Worm (Caenorhabditis elegans) whole organism, L1 larva: ENCODE measurements around the gene F58B3.4.

ENCODE experiments used
- C04F5.9 ChIP-seq: sonication (generic microtip); optimal IDR thresholded peaks from 2 replicates; lab custom pipeline; 2016; ENCODE audit warnings: missing genetic modification characterization, missing compliant biosample characterization
- F16B12.6 ChIP-seq: fragments of 150-350 bp; optimal IDR thresholded peaks from 2 replicates; lab custom pipeline; 2014; ENCODE audit warnings: missing biosample characterization, missing genetic modification characterization
- Y116A8C.19 ChIP-seq: sonication (generic microtip); optimal IDR thresholded peaks from 2 replicates; lab custom pipeline; 2016; ENCODE audit warnings: missing compliant biosample characterization, missing genetic modification characterization, borderline replicate concordance
- alr-1 ChIP-seq: fragments of 200-800 bp; sonication (Bioruptor generic); optimal IDR thresholded peaks from 2 replicates; lab custom pipeline; 2018; ENCODE audit warnings: borderline replicate concordance, mild to moderate bottlenecking, missing genetic modification characterization, missing compliant biosample characterization
- ama-1 ChIP-seq: fragments of 150-350 bp; optimal IDR thresholded peaks from 2 replicates; lab custom pipeline; 2014
- blmp-1 ChIP-seq: fragments of 150-350 bp; optimal IDR thresholded peaks from 2 replicates; lab custom pipeline; 2014; ENCODE audit warnings: missing biosample characterization, missing genetic modification characterization
- ceh-8 ChIP-seq: fragments of 200-800 bp; sonication (Bioruptor generic); optimal IDR thresholded peaks from 2 replicates; lab custom pipeline; 2018; ENCODE audit warnings: mild to moderate bottlenecking, missing genetic modification characterization, moderate library complexity, missing compliant biosample characterization
- ces-1 ChIP-seq: fragments of 150-350 bp; optimal IDR thresholded peaks from 2 replicates; lab custom pipeline; 2014; ENCODE audit warnings: missing biosample characterization, missing genetic modification reagents, missing genetic modification characterization
- dpl-1 ChIP-seq, 3 experiments: fragments of 150-350 bp in 2 of 3; sonication (generic microtip) in 1 of 3; optimal IDR thresholded peaks; 2 replicates each; lab custom pipeline; 2014 to 2017; ENCODE audit warnings: missing biosample characterization in 3 of 3, missing genetic modification characterization in 3 of 3, missing genetic modification reagents in 3 of 3
- efl-1 ChIP-seq, 4 experiments: fragments of 150-350 bp; optimal IDR thresholded peaks in 3 of 4; peaks in 1 of 4; 1 replicate in 1 of 4; 2 replicates in 3 of 4; lab custom pipeline; 2014; ENCODE audit warnings: missing biosample characterization in 2 of 4, missing genetic modification characterization in 2 of 4, missing genetic modification reagents in 2 of 4
- egl-13 ChIP-seq: sonication (generic microtip); optimal IDR thresholded peaks from 2 replicates; lab custom pipeline; 2016; ENCODE audit warnings: missing genotype, missing genetic modification reagents, missing genetic modification characterization, missing compliant biosample characterization
- elt-2 ChIP-seq: sonication (generic microtip); optimal IDR thresholded peaks from 2 replicates; lab custom pipeline; 2016; ENCODE audit warnings: missing genetic modification characterization, mild to moderate bottlenecking, inconsistent platforms, missing compliant biosample characterization, missing genetic modification reagents
- fkh-10 ChIP-seq: sonication (generic microtip); optimal IDR thresholded peaks from 2 replicates; lab custom pipeline; 2017; ENCODE audit warnings: missing biosample characterization, missing genetic modification reagents, missing genetic modification characterization
- fkh-4 ChIP-seq: sonication (generic microtip); optimal IDR thresholded peaks from 2 replicates; lab custom pipeline; 2016; ENCODE audit warnings: missing compliant biosample characterization, missing genetic modification characterization, borderline replicate concordance
- fkh-8 ChIP-seq: sonication (generic microtip); optimal IDR thresholded peaks from 2 replicates; lab custom pipeline; 2016; ENCODE audit warnings: mild to moderate bottlenecking, missing genetic modification characterization, missing compliant biosample characterization
- hpl-2 ChIP-seq: fragments of 150-350 bp; optimal IDR thresholded peaks from 2 replicates; lab custom pipeline; 2014; ENCODE audit warnings: missing biosample characterization, missing genetic modification reagents, missing genetic modification characterization
- irx-1 ChIP-seq: sonication (generic microtip); optimal IDR thresholded peaks from 2 replicates; lab custom pipeline; 2016; ENCODE audit warnings: missing genetic modification characterization, missing compliant biosample characterization
- lin-14 ChIP-seq: fragments of 200-800 bp; sonication (Bioruptor generic); optimal IDR thresholded peaks from 2 replicates; lab custom pipeline; 2018; ENCODE audit warnings: mild to moderate bottlenecking, missing genetic modification characterization, moderate library complexity, missing compliant biosample characterization
- lin-15B ChIP-seq: fragments of 150-350 bp; sonication (generic microtip); optimal IDR thresholded peaks from 3 replicates; lab custom pipeline; 2014; ENCODE audit warnings: missing biosample characterization, missing genetic modification characterization
- lin-35 ChIP-seq, 2 experiments: fragments of 150-350 bp; optimal IDR thresholded peaks; 2 replicates each; lab custom pipeline; 2014; ENCODE audit warnings: missing biosample characterization in 2 of 2, missing genetic modification characterization in 2 of 2, missing genetic modification reagents in 2 of 2
- lsy-2 ChIP-seq, 2 experiments: fragments of 150-350 bp; optimal IDR thresholded peaks; 2 replicates each; lab custom pipeline; 2014; ENCODE audit warnings: missing biosample characterization in 2 of 2, missing genetic modification characterization in 2 of 2
- mab-9 ChIP-seq: fragments of 200-800 bp; sonication (Bioruptor generic); IDR thresholded peaks from 2 replicates; pipeline ENCODE4 v1.3.6; 2022; ENCODE audit warnings: missing genetic modification reagents, missing genetic modification characterization, missing compliant biosample characterization
- mef-2 ChIP-seq: fragments of 150-350 bp; optimal IDR thresholded peaks from 2 replicates; lab custom pipeline; 2014; ENCODE audit warnings: missing biosample characterization, missing genetic modification characterization
- mep-1 ChIP-seq: fragments of 150-350 bp; optimal IDR thresholded peaks from 2 replicates; lab custom pipeline; 2014; ENCODE audit warnings: missing biosample characterization, missing genetic modification characterization
- nhr-19 ChIP-seq: fragments of 200-800 bp; sonication (Bioruptor generic); conservative IDR thresholded peaks from 2 replicates; pipeline ENCODE4 v1.3.6; 2022; ENCODE audit warnings: missing genetic modification characterization, missing compliant biosample characterization
- nhr-20 ChIP-seq: sonication (generic microtip); optimal IDR thresholded peaks from 2 replicates; lab custom pipeline; 2016; ENCODE audit warnings: mild to moderate bottlenecking, missing genetic modification characterization, missing compliant biosample characterization
- nhr-237 ChIP-seq: fragments of 150-350 bp; optimal IDR thresholded peaks from 2 replicates; lab custom pipeline; 2014; ENCODE audit warnings: missing biosample characterization, missing genetic modification characterization
- nhr-47 ChIP-seq: sonication (generic microtip); optimal IDR thresholded peaks from 2 replicates; lab custom pipeline; 2016; ENCODE audit warnings: mild to moderate bottlenecking, missing genetic modification characterization, moderate library complexity, missing compliant biosample characterization
- nhr-71 ChIP-seq: sonication (generic microtip); optimal IDR thresholded peaks from 2 replicates; lab custom pipeline; 2016; ENCODE audit warnings: mild to moderate bottlenecking, missing genetic modification characterization, moderate library complexity, missing compliant biosample characterization
- nhr-76 ChIP-seq: sonication (generic microtip); optimal IDR thresholded peaks from 2 replicates; lab custom pipeline; 2017; ENCODE audit warnings: missing biosample characterization, missing genetic modification characterization
- nhr-77 ChIP-seq: fragments of 150-350 bp; optimal IDR thresholded peaks from 2 replicates; lab custom pipeline; 2014; ENCODE audit warnings: missing biosample characterization, missing genetic modification characterization
- nhr-84 ChIP-seq: sonication (generic microtip); optimal IDR thresholded peaks from 2 replicates; lab custom pipeline; 2017; ENCODE audit warnings: missing biosample characterization, missing genetic modification characterization
- nhr-85 ChIP-seq: sonication (generic microtip); peaks from one replicate; lab custom pipeline; 2016; ENCODE audit warnings: missing genetic modification characterization, inconsistent platforms, missing compliant biosample characterization
- pag-3 ChIP-seq: sonication (generic microtip); optimal IDR thresholded peaks from 2 replicates; lab custom pipeline; 2017; ENCODE audit warnings: missing genetic modification characterization, mild to moderate bottlenecking, missing compliant biosample characterization, antibody characterized with exemption, borderline replicate concordance; ENCODE audit not compliant: insufficient read depth
- pax-3 ChIP-seq: fragments of 200-800 bp; sonication (Bioruptor generic); optimal IDR thresholded peaks from 2 replicates; lab custom pipeline; 2018; ENCODE audit warnings: mild to moderate bottlenecking, missing genetic modification characterization, moderate library complexity, missing compliant biosample characterization
- pqm-1 ChIP-seq: sonication (generic microtip); optimal IDR thresholded peaks from 3 replicates; lab custom pipeline; 2017; ENCODE audit warnings: missing biosample characterization, missing genetic modification characterization
- rnt-1 ChIP-seq: sonication (generic microtip); optimal IDR thresholded peaks from 2 replicates; lab custom pipeline; 2016; ENCODE audit warnings: mild to moderate bottlenecking, missing genetic modification characterization, moderate library complexity, missing compliant biosample characterization
- sptf-1 ChIP-seq: fragments of 150-350 bp; optimal IDR thresholded peaks from 2 replicates; lab custom pipeline; 2014; ENCODE audit warnings: missing biosample characterization, missing genetic modification characterization
- swsn-7 ChIP-seq: sonication (generic microtip); optimal IDR thresholded peaks from 2 replicates; lab custom pipeline; 2016; ENCODE audit warnings: missing genetic modification characterization, missing compliant biosample characterization
- unc-62 ChIP-seq: fragments of 150-350 bp; optimal IDR thresholded peaks from 2 replicates; lab custom pipeline; 2014; ENCODE audit warnings: missing biosample characterization, missing genetic modification reagents, missing genetic modification characterization
- vab-15 ChIP-seq: sonication (generic microtip); optimal IDR thresholded peaks from 2 replicates; lab custom pipeline; 2017; ENCODE audit warnings: missing genotype, mild to moderate bottlenecking, missing genetic modification characterization, missing compliant biosample characterization
- xbp-1 ChIP-seq: sonication (generic microtip); optimal IDR thresholded peaks from 2 replicates; lab custom pipeline; 2016; ENCODE audit warnings: missing genetic modification characterization, missing compliant biosample characterization

Gene F58B3.4

ce11 chrIV:11604909-11605308 is 26.7 kb downstream of the F58B3.4 start, which contains the start of the genes ragc-1 and Y24F12A.1 (continued):
- TF ChIP-seq pqm-1 (tag; lab: Kevin White, UChicago), result no peak
- peak; percentile 38 for TF ChIP-seq mep-1 (tag; lab: Kevin White, UChicago)
- TF ChIP-seq nhr-47, result peak; percentile 41
- peak; percentile 26 for TF ChIP-seq vab-15
- peak; percentile 42 for TF ChIP-seq xbp-1 (tag; lab: Kevin White, UChicago)
- peak; percentile 30 for TF ChIP-seq nhr-19 (GFP tag; lab: Robert Waterston, UW)
- TF ChIP-seq nhr-20 (tag; lab: Kevin White, UChicago), result peak; percentile 47
- TF ChIP-seq fkh-10 (GFP tag; lab: Kevin White, UChicago), result no peak
- no peak for TF ChIP-seq hpl-2
- TF ChIP-seq lin-14 (GFP tag; lab: Kevin White, UChicago), result peak; percentile 55
- peak; percentile 52 for TF ChIP-seq nhr-71 (tag; lab: Kevin White, UChicago)
- TF ChIP-seq swsn-7 (tag; lab: Kevin White, UChicago), result peak; percentile 39

DNA sequence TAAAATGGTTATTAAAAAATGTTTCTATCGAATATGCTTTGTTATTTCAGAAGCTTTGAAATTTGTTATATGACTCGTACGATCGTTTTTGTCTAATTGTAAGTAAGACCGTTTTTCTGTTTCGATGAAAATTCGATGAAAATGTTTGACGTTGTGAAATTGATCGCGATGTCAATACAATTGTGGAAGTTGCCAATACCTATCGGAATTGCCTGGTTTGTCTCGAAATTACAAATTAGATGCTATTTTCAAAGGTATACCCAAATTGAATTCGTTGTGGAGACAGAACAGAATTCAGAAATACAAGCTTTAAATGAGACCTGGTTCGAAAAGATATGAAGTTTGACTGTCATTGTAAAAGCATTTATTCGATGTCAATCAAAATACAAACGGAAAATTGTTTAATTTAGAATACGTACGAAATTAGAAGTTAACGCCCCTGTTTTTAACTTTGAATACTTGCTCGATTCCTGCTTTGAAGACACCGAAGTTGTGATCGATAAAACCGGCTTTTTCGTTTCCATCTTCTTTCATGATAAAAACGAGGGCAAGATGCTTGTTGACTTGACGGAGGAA is 28.3 kb downstream of the F58B3.4 start:
- peak; percentile 1 for TF ChIP-seq nhr-85 (tag; lab: Kevin White, UChicago)
- TF ChIP-seq nhr-71 (tag; lab: Kevin White, UChicago), result no peak
- TF ChIP-seq F16B12.6 (tag; lab: Kevin White, UChicago), result no peak
- peak in 1 of 2 experiments; percentile 22 for TF ChIP-seq lsy-2 (tag; optimal IDR thresholded peaks at IDR 0.05; lab: Kevin White, UChicago)
- TF ChIP-seq efl-1 (optimal IDR thresholded peaks at IDR 0.05; lab: Kevin White, UChicago), result no peak
- TF ChIP-seq efl-1 (GFP tag; optimal IDR thresholded peaks at IDR 0.05 in 1 of 2; lab: Kevin White, UChicago), result no peak
- peak; percentile 13 for TF ChIP-seq ama-1 (lab: Kevin White, UChicago)
- no peak for TF ChIP-seq hpl-2

DNA sequence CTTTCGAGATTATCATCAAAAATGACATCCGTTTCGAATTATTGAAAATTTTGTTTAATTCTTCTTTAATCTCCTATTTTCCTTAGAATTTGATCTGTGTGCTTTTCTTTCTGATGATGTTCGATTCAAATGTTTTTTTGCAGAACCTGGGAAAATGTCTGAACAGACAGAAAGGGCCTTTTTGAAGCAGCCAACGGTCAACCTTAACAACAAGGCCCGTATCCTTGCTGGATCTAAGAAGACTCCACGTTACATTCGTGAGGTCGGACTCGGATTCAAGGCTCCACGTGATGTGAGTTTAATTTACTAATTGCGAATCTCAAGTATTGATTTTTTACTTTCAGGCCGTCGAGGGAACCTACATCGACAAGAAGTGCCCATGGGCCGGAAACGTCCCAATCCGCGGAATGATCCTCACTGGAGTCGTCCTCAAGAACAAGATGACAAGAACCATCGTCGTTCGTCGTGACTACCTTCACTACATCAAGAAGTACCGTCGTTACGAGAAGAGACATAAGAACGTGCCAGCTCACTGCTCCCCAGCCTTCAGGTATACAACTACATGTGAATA is 29.1 kb downstream of the F58B3.4 start, which contains the start of gene rps-11:
TSS of gene rps-11 (plus strand) at position 144 of the 571 bp plus-strand sequence.
- TF ChIP-seq efl-1 (optimal IDR thresholded peaks at IDR 0.05; lab: Kevin White, UChicago) (no peak), efl-1 (GFP tag; optimal IDR thresholded peaks at IDR 0.05 in 1 of 2; lab: Kevin White, UChicago) (peak in 1 of 2 experiments; percentile 91), vab-15 (no peak)
- TF ChIP-seq, all 84 proteins: peak for 1

- TF ChIP-seq lin-15B (tag; lab: Kevin White, UChicago) (peak; percentile 28), alr-1 (tag; lab: Kevin White, UChicago) (no peak), mef-2 (tag; lab: Kevin White, UChicago) (peak; percentile 6), fkh-8 (tag; lab: Kevin White, UChicago) (peak; percentile 72), blmp-1 (peak; percentile 68), irx-1 (tag; lab: Kevin White, UChicago) (peak; percentile 57), nhr-47 (peak; percentile 81), ces-1 (GFP tag; lab: Kevin White, UChicago) (no peak), nhr-71 (tag; lab: Kevin White, UChicago) (peak; percentile 82), mab-9 (GFP tag; lab: Robert Waterston, UW) (no peak), Y116A8C.19 (tag; lab: Kevin White, UChicago) (no peak), nhr-77 (peak; percentile 31), pag-3 (tag; lab: Kevin White, UChicago) (no peak), fkh-10 (GFP tag; lab: Kevin White, UChicago) (no peak), pax-3 (tag; lab: Kevin White, UChicago) (no peak), egl-13 (tag; lab: Kevin White, UChicago) (peak; percentile 11), nhr-237 (tag; lab: Kevin White, UChicago) (peak; percentile 12), unc-62 (GFP tag; lab: Kevin White, UChicago) (no peak), lin-35 (GFP tag; optimal IDR thresholded peaks at IDR 0.05; lab: Kevin White, UChicago) (peak; percentile 78 to 84), elt-2 (no peak), ceh-8 (GFP tag; lab: Kevin White, UChicago) (no peak), dpl-1 (GFP tag; optimal IDR thresholded peaks at IDR 0.05; lab: Kevin White, UChicago) (peak; percentile 57 to 72 (median 66)), C04F5.9 (tag; lab: Kevin White, UChicago) (peak; percentile 72), swsn-7 (tag; lab: Kevin White, UChicago) (peak; percentile 75), nhr-84 (tag; lab: Kevin White, UChicago) (no peak), pqm-1 (tag; lab: Kevin White, UChicago) (no peak), nhr-76 (tag; lab: Kevin White, UChicago) (no peak), sptf-1 (no peak), fkh-4 (no peak), rnt-1 (tag; lab: Kevin White, UChicago) (peak; percentile 80)
Measured at ce11 chrIV:11601721-11602405, 29.8 kb downstream of the F58B3.4 start.
